Fruit fly (Drosophila melanogaster) whole organism, pupa: Measurements from ENCODE around the gene CG6785.
"Not testable (repeated sequence)": the region's sequence is repeated elsewhere in the genome, so short reads cannot be mapped to it uniquely, and the experiment has no call there.

Source experiments
- CG10348 ChIP-seq: fragments of 200-800 bp; sonication (Bioruptor generic); IDR thresholded peaks from 2 replicates; pipeline ENCODE4 v1.3.6; 2022; ENCODE audit warnings: missing biosample characterization, missing genetic modification characterization
- CG12605 ChIP-seq: fragments of 200-800 bp; sonication (Bioruptor generic); IDR thresholded peaks from 2 replicates; pipeline ENCODE4 v1.3.6; 2022; ENCODE audit warnings: missing biosample characterization, missing genetic modification characterization
- CG13204 ChIP-seq: fragments of 200-800 bp; sonication (Bioruptor generic); optimal IDR thresholded peaks from 2 replicates; lab custom pipeline; 2018; ENCODE audit warnings: missing biosample characterization, mild to moderate bottlenecking, missing genetic modification characterization, moderate library complexity
- CG14655 ChIP-seq: fragments of 200-800 bp; sonication (Bioruptor generic); optimal IDR thresholded peaks from 3 replicates; lab custom pipeline; 2017; ENCODE audit warnings: mild to moderate bottlenecking, missing biosample characterization, missing genetic modification reagents, missing genetic modification characterization
- CG15710 ChIP-seq: fragments of 200-800 bp; sonication (Bioruptor generic); optimal IDR thresholded peaks from 2 replicates; lab custom pipeline; 2018; ENCODE audit warnings: missing biosample characterization, mild to moderate bottlenecking, missing genetic modification characterization, moderate library complexity
- CG17806 ChIP-seq: fragments of 200-800 bp; sonication (Bioruptor generic); optimal IDR thresholded peaks from 2 replicates; lab custom pipeline; 2018; ENCODE audit warnings: missing biosample characterization, mild to moderate bottlenecking, missing genetic modification characterization, moderate library complexity
- CG32121 ChIP-seq: fragments of 200-800 bp; sonication (Bioruptor generic); IDR thresholded peaks from 2 replicates; pipeline ENCODE4 v1.3.6; 2022; ENCODE audit warnings: missing biosample characterization, missing genetic modification characterization
- CG34367 ChIP-seq: fragments of 200-800 bp; sonication (Bioruptor generic); optimal IDR thresholded peaks from 2 replicates; lab custom pipeline; 2018; ENCODE audit warnings: missing biosample characterization, mild to moderate bottlenecking, missing genetic modification characterization
- CG4496 ChIP-seq: fragments of 200-800 bp; sonication (Bioruptor generic); IDR thresholded peaks from 3 replicates; pipeline ENCODE4 v1.3.6; 2022; ENCODE audit warnings: missing biosample characterization, missing genetic modification characterization
- CG8159 ChIP-seq: fragments of 200-800 bp; sonication (Bioruptor generic); optimal IDR thresholded peaks from 3 replicates; lab custom pipeline; 2018; ENCODE audit warnings: missing biosample characterization, mild to moderate bottlenecking, missing genetic modification characterization, moderate library complexity
- CG8301 ChIP-seq: fragments of 200-800 bp; sonication (Bioruptor generic); optimal IDR thresholded peaks from 2 replicates; lab custom pipeline; 2018; ENCODE audit warnings: missing biosample characterization, mild to moderate bottlenecking, missing genetic modification characterization
- CG9948 ChIP-seq: fragments of 200-800 bp; sonication (Bioruptor generic); optimal IDR thresholded peaks from 2 replicates; lab custom pipeline; 2018; ENCODE audit warnings: missing biosample characterization, mild to moderate bottlenecking, missing genetic modification characterization, moderate library complexity
- D1 ChIP-seq: fragments of 200-800 bp; sonication (Bioruptor generic); optimal IDR thresholded peaks from 2 replicates; lab custom pipeline; 2018; ENCODE audit warnings: missing biosample characterization, mild to moderate bottlenecking, missing genetic modification characterization, moderate library complexity
- EcR ChIP-seq: fragments of 200-800 bp; sonication (Bioruptor generic); optimal IDR thresholded peaks from 3 replicates; lab custom pipeline; 2019; ENCODE audit warnings: missing biosample characterization, missing genetic modification characterization, mild to moderate bottlenecking, moderate library complexity, missing genetic modification reagents
- Ets98B ChIP-seq: fragments of 200-800 bp; sonication (Bioruptor generic); IDR thresholded peaks from 2 replicates; pipeline ENCODE4 v1.3.6; 2022; ENCODE audit warnings: missing biosample characterization, missing genetic modification characterization
- Pif1A ChIP-seq: fragments of 200-800 bp; sonication (Bioruptor generic); optimal IDR thresholded peaks from 3 replicates; lab custom pipeline; 2016; ENCODE audit warnings: missing biosample characterization, missing genetic modification characterization
- Pif1B ChIP-seq: fragments of 200-800 bp; sonication (Bioruptor generic); optimal IDR thresholded peaks from 3 replicates; lab custom pipeline; 2016; ENCODE audit warnings: missing biosample characterization, missing genetic modification characterization
- Snoo ChIP-seq: fragments of 200-800 bp; sonication (Bioruptor generic); optimal IDR thresholded peaks from 3 replicates; lab custom pipeline; 2017; ENCODE audit warnings: missing biosample characterization, mild to moderate bottlenecking, missing genetic modification characterization, inconsistent platforms
- fd96Ca ChIP-seq: fragments of 200-800 bp; sonication (Bioruptor generic); IDR thresholded peaks from 3 replicates; pipeline ENCODE4 v1.3.6; 2022; ENCODE audit warnings: missing biosample characterization, missing genetic modification characterization
- gl ChIP-seq: fragments of 200-800 bp; sonication (Bioruptor generic); optimal IDR thresholded peaks from 2 replicates; lab custom pipeline; 2018; ENCODE audit warnings: missing biosample characterization, mild to moderate bottlenecking, missing genetic modification characterization
- rn ChIP-seq: fragments of 200-800 bp; sonication (Bioruptor generic); IDR thresholded peaks from 2 replicates; pipeline ENCODE4 v1.3.6; 2022; ENCODE audit warnings: missing biosample characterization, missing genetic modification characterization

CG6785 gene

dm6 chr2L:12003792-12004210, 41.2 kb downstream of the CG6785 start:
- TF ChIP-seq CG8159 (tag; lab: Kevin White, UChicago): no peak
- TF ChIP-seq EcR (GFP tag; lab: Kevin White, UChicago): no peak
- TF ChIP-seq Pif1B (GFP tag; lab: Kevin White, UChicago): no peak
- no peak for TF ChIP-seq CG32121 (GFP tag; lab: Robert Waterston, UW)
- TF ChIP-seq CG13204 (GFP tag; lab: Kevin White, UChicago): no peak
- no peak for TF ChIP-seq Snoo (tag; lab: Kevin White, UChicago)
- TF ChIP-seq CG34367 (tag; lab: Kevin White, UChicago): no peak
- TF ChIP-seq CG10348 (GFP tag; lab: Robert Waterston, UW): no peak
- TF ChIP-seq fd96Ca (GFP tag; lab: Robert Waterston, UW): no peak
- TF ChIP-seq D1 (tag; lab: Kevin White, UChicago): no peak
- no peak for TF ChIP-seq Pif1A (GFP tag; lab: Kevin White, UChicago)
- TF ChIP-seq gl: no peak
- no peak for TF ChIP-seq CG17806 (tag; lab: Kevin White, UChicago)
- TF ChIP-seq CG14655: no peak
- TF ChIP-seq rn: no peak
- no peak for TF ChIP-seq Ets98B (GFP tag; lab: Robert Waterston, UW)

- TF ChIP-seq Ets98B (GFP tag; lab: Robert Waterston, UW) (no peak), CG15710 (tag; lab: Kevin White, UChicago) (peak; percentile 32), Pif1A (GFP tag; lab: Kevin White, UChicago) (peak; percentile 34), Pif1B (GFP tag; lab: Kevin White, UChicago) (no peak), CG8301 (tag; lab: Kevin White, UChicago) (no peak), fd96Ca (GFP tag; lab: Robert Waterston, UW) (no peak), CG12605 (GFP tag; lab: Robert Waterston, UW) (no peak), CG4496 (GFP tag; lab: Robert Waterston, UW) (no peak), Snoo (tag; lab: Kevin White, UChicago) (peak; percentile 32), CG13204 (GFP tag; lab: Kevin White, UChicago) (peak; percentile 99), gl (peak; percentile 30), CG14655 (peak; percentile 56), CG34367 (tag; lab: Kevin White, UChicago) (no peak), CG17806 (tag; lab: Kevin White, UChicago) (peak; percentile 27), D1 (tag; lab: Kevin White, UChicago) (no peak), EcR (GFP tag; lab: Kevin White, UChicago) (peak; percentile 77), CG8159 (tag; lab: Kevin White, UChicago) (peak; percentile 38)
- TF ChIP-seq, all 21 proteins: peak for 9
Observed at dm6 chr2L:12002922-12003791, 41.8 kb downstream of the CG6785 start.

dm6 chr2L:12002051-12002450, 42.9 kb downstream of the CG6785 start, which contains the start of gene Hacd1:
Gene Hacd1, minus strand, starts transcription at chr2L:12002266.
- TF ChIP-seq CG32121 (GFP tag; lab: Robert Waterston, UW): no peak
- TF ChIP-seq CG8301 (tag; lab: Kevin White, UChicago): no peak
- TF ChIP-seq D1 (tag; lab: Kevin White, UChicago): no peak
- TF ChIP-seq Snoo (tag; lab: Kevin White, UChicago): no peak
- TF ChIP-seq CG15710 (tag; lab: Kevin White, UChicago): no peak
- no peak for TF ChIP-seq CG8159 (tag; lab: Kevin White, UChicago)
- TF ChIP-seq rn: no peak
- no peak for TF ChIP-seq CG14655
- no peak for TF ChIP-seq EcR (GFP tag; lab: Kevin White, UChicago)
- TF ChIP-seq CG34367 (tag; lab: Kevin White, UChicago): no peak
- no peak for TF ChIP-seq CG13204 (GFP tag; lab: Kevin White, UChicago)
- no peak for TF ChIP-seq Pif1B (GFP tag; lab: Kevin White, UChicago)
- no peak for TF ChIP-seq CG10348 (GFP tag; lab: Robert Waterston, UW)
- TF ChIP-seq CG9948 (tag; lab: Kevin White, UChicago): no peak
- no peak for TF ChIP-seq CG17806 (tag; lab: Kevin White, UChicago)
- TF ChIP-seq gl: no peak

dm6 chr2L:12001132-12001531, 43.9 kb downstream of the CG6785 start:
- peak; percentile 24 for TF ChIP-seq EcR (GFP tag; lab: Kevin White, UChicago)
- TF ChIP-seq CG34367 (tag; lab: Kevin White, UChicago): no peak
- TF ChIP-seq CG8301 (tag; lab: Kevin White, UChicago): no peak
- no peak for TF ChIP-seq Pif1A (GFP tag; lab: Kevin White, UChicago)
- TF ChIP-seq gl: no peak
- no peak for TF ChIP-seq D1 (tag; lab: Kevin White, UChicago)
- TF ChIP-seq, all 21 proteins: peak for 1

dm6 chr2L:11999240-11999704, 45.7 kb downstream of the CG6785 start, which contains the start of the genes CG18787 and Nfs1:
Gene CG18787, minus strand, starts transcription at chr2L:11999340.
Gene Nfs1, plus strand, starts transcription at chr2L:11999654.
- not testable (repeated sequence) for TF ChIP-seq Pif1B (GFP tag; lab: Kevin White, UChicago); fd96Ca (GFP tag; lab: Robert Waterston, UW); CG4496 (GFP tag; lab: Robert Waterston, UW)
